Fruit fly (Drosophila melanogaster) whole organism, embryonic: ENCODE data around the gene CG44838.

Source experiments
- Atf-2 ChIP-seq: fragments of 200-800 bp; sonication (Bioruptor generic); optimal IDR thresholded peaks from 2 replicates; lab custom pipeline; 2016; ENCODE audit warnings: missing biosample characterization, missing genetic modification characterization
- Bdp1 ChIP-seq: fragments of 200-800 bp; sonication (Bioruptor generic); optimal IDR thresholded peaks from 3 replicates; lab custom pipeline; 2016; ENCODE audit warnings: missing biosample characterization, missing genetic modification characterization
- BtbVII ChIP-seq: fragments of 200-800 bp; sonication (Bioruptor generic); optimal IDR thresholded peaks from 3 replicates; lab custom pipeline; 2017; ENCODE audit warnings: missing biosample characterization, mild to moderate bottlenecking, missing genetic modification characterization
- CG11504 ChIP-seq: fragments of 200-800 bp; sonication (Bioruptor generic); optimal IDR thresholded peaks from 3 replicates; lab custom pipeline; 2019; ENCODE audit warnings: missing biosample characterization, mild to moderate bottlenecking, missing genetic modification characterization, moderate library complexity
- CG13424 ChIP-seq: fragments of 200-800 bp; sonication (Bioruptor generic); optimal IDR thresholded peaks from 2 replicates; lab custom pipeline; 2019; ENCODE audit warnings: missing biosample characterization, mild to moderate bottlenecking, missing genetic modification characterization, moderate library complexity
- CG14860 ChIP-seq: fragments of 200-800 bp; sonication (Bioruptor generic); IDR thresholded peaks from 3 replicates; pipeline ENCODE4 v1.3.6; 2022; ENCODE audit warnings: missing biosample characterization, missing genetic modification characterization; ENCODE audit not compliant: partially characterized antibody
- CG16779 ChIP-seq: fragments of 200-800 bp; sonication (Bioruptor generic); IDR thresholded peaks from 2 replicates; pipeline ENCODE4 v1.3.6; 2022; ENCODE audit warnings: missing biosample characterization, missing genetic modification characterization
- CG17361 ChIP-seq: fragments of 200-800 bp; sonication (Bioruptor generic); IDR thresholded peaks from 3 replicates; pipeline ENCODE4 v1.3.6; 2022; ENCODE audit warnings: missing biosample characterization, missing genetic modification characterization
- CG1832 ChIP-seq: fragments of 200-800 bp; sonication (Bioruptor generic); optimal IDR thresholded peaks from 2 replicates; lab custom pipeline; 2017; ENCODE audit warnings: missing biosample characterization, mild to moderate bottlenecking, missing genetic modification characterization, inconsistent platforms
- CG18476 ChIP-seq: fragments of 200-800 bp; sonication (Bioruptor generic); optimal IDR thresholded peaks from 2 replicates; lab custom pipeline; 2016; ENCODE audit warnings: missing biosample characterization, mild to moderate bottlenecking, missing genetic modification characterization
- CG2199 ChIP-seq: fragments of 200-800 bp; sonication (Bioruptor generic); IDR thresholded peaks from 3 replicates; pipeline ENCODE4 v1.3.6; 2022; ENCODE audit warnings: missing biosample characterization, missing genetic modification characterization
- CG2678 ChIP-seq: fragments of 200-800 bp; sonication (Bioruptor generic); optimal IDR thresholded peaks from 3 replicates; lab custom pipeline; 2019; ENCODE audit warnings: missing biosample characterization, mild to moderate bottlenecking, missing genetic modification characterization, moderate library complexity
- CG30403 ChIP-seq: fragments of 200-800 bp; sonication (Bioruptor generic); optimal IDR thresholded peaks from 3 replicates; lab custom pipeline; 2016; ENCODE audit warnings: missing biosample characterization, missing genetic modification characterization
- CG34224 ChIP-seq: fragments of 200-800 bp; sonication (Bioruptor generic); IDR thresholded peaks from 3 replicates; pipeline ENCODE4 v1.3.6; 2022; ENCODE audit warnings: missing biosample characterization, missing genetic modification characterization; ENCODE audit not compliant: partially characterized antibody
- CG4617 ChIP-seq: fragments of 200-800 bp; sonication (Bioruptor generic); optimal IDR thresholded peaks from 3 replicates; lab custom pipeline; 2016; ENCODE audit warnings: missing biosample characterization, missing genetic modification characterization, borderline replicate concordance
- CG8388 ChIP-seq: fragments of 200-800 bp; sonication (Bioruptor generic); optimal IDR thresholded peaks from 2 replicates; lab custom pipeline; 2019; ENCODE audit warnings: missing biosample characterization, mild to moderate bottlenecking, missing genetic modification characterization, moderate library complexity
- Dip3 ChIP-seq: fragments of 200-800 bp; sonication (Bioruptor generic); optimal IDR thresholded peaks from 3 replicates; lab custom pipeline; 2016; ENCODE audit warnings: missing biosample characterization, missing genetic modification characterization
- E2f2 ChIP-seq: fragments of 200-800 bp; sonication (Bioruptor generic); IDR thresholded peaks from 2 replicates; pipeline ENCODE4 v1.3.6; 2022; ENCODE audit warnings: missing biosample characterization, missing genetic modification characterization
- ERR ChIP-seq: fragments of 200-800 bp; sonication (Bioruptor generic); optimal IDR thresholded peaks from 2 replicates; lab custom pipeline; 2016; ENCODE audit warnings: missing biosample characterization, missing genetic modification characterization
- Gug ChIP-seq: fragments of 200-800 bp; sonication (Bioruptor generic); IDR thresholded peaks from 4 replicates; pipeline ENCODE4 v1.3.6; 2022; ENCODE audit warnings: missing biosample characterization, missing genetic modification characterization
- Neu2 ChIP-seq: fragments of 200-800 bp; sonication (Bioruptor generic); optimal IDR thresholded peaks from 3 replicates; lab custom pipeline; 2016; ENCODE audit warnings: missing biosample characterization, missing genetic modification characterization, borderline replicate concordance
- Oli ChIP-seq: fragments of 200-800 bp; sonication (Bioruptor generic); optimal IDR thresholded peaks from 2 replicates; lab custom pipeline; 2018; ENCODE audit warnings: missing biosample characterization, mild to moderate bottlenecking, missing genetic modification characterization, moderate library complexity
- Side ChIP-seq: fragments of 200-800 bp; sonication (Bioruptor generic); optimal IDR thresholded peaks from 2 replicates; lab custom pipeline; 2016; ENCODE audit warnings: missing biosample characterization, missing genetic modification characterization
- Taf1 ChIP-seq: fragments of 200-800 bp; sonication (Bioruptor generic); IDR thresholded peaks from 2 replicates; pipeline ENCODE4 v1.3.6; 2022; ENCODE audit warnings: missing biosample characterization, missing genetic modification characterization
- Vsx1 ChIP-seq: fragments of 200-800 bp; sonication (Bioruptor generic); optimal IDR thresholded peaks from 2 replicates; lab custom pipeline; 2017; ENCODE audit warnings: missing biosample characterization, mild to moderate bottlenecking, missing genetic modification characterization, missing genetic modification reagents
- ac ChIP-seq: fragments of 200-800 bp; sonication (Bioruptor generic); optimal IDR thresholded peaks from 3 replicates; lab custom pipeline; 2017; ENCODE audit warnings: missing biosample characterization, mild to moderate bottlenecking, missing genetic modification characterization
- amos ChIP-seq: fragments of 200-800 bp; sonication (Bioruptor generic); IDR thresholded peaks from 2 replicates; pipeline ENCODE4 v1.3.6; 2022; ENCODE audit warnings: missing biosample characterization, missing genetic modification characterization; ENCODE audit not compliant: partially characterized antibody
- corto ChIP-seq: fragments of 200-800 bp; sonication (Bioruptor generic); optimal IDR thresholded peaks from 2 replicates; lab custom pipeline; 2016; ENCODE audit warnings: missing biosample characterization, mild to moderate bottlenecking, missing genetic modification characterization, moderate library complexity
- emc ChIP-seq: fragments of 200-800 bp; sonication (Bioruptor generic); optimal IDR thresholded peaks from 2 replicates; lab custom pipeline; 2016; ENCODE audit warnings: missing biosample characterization, missing genetic modification characterization
- exex ChIP-seq: fragments of 200-800 bp; sonication (Bioruptor generic); optimal IDR thresholded peaks from 4 replicates; lab custom pipeline; 2018; ENCODE audit warnings: missing biosample characterization, mild to moderate bottlenecking, missing genetic modification characterization, moderate library complexity
- gce ChIP-seq: fragments of 200-800 bp; sonication (Bioruptor generic); IDR thresholded peaks from 3 replicates; pipeline ENCODE4 v1.3.6; 2022; ENCODE audit warnings: missing biosample characterization, missing genetic modification characterization
- ham ChIP-seq: fragments of 200-800 bp; sonication (Bioruptor generic); IDR thresholded peaks from 2 replicates; pipeline ENCODE4 v1.3.6; 2022; ENCODE audit warnings: missing biosample characterization, missing genetic modification characterization
- hth ChIP-seq: fragments of >200 bp; optimal IDR thresholded peaks from 2 replicates; lab custom pipeline; 2017; ENCODE audit warnings: inconsistent platforms
- insv ChIP-seq, 2 experiments: fragments of 200-800 bp; sonication (Bioruptor generic); optimal IDR thresholded peaks; 3 replicates each; lab custom pipeline; 2016 to 2018; ENCODE audit warnings: missing biosample characterization in 2 of 2, missing genetic modification characterization in 2 of 2
- jing ChIP-seq: fragments of 200-800 bp; sonication (Bioruptor generic); optimal IDR thresholded peaks from 2 replicates; lab custom pipeline; 2018; ENCODE audit warnings: missing biosample characterization, mild to moderate bottlenecking, missing genetic modification characterization
- klu ChIP-seq: fragments of 200-800 bp; sonication (Bioruptor generic); IDR thresholded peaks from 2 replicates; pipeline ENCODE4 v1.3.6; 2022; ENCODE audit warnings: missing biosample characterization, missing genetic modification characterization
- nom ChIP-seq: fragments of 200-800 bp; sonication (Bioruptor generic); optimal IDR thresholded peaks from 2 replicates; lab custom pipeline; 2017; ENCODE audit warnings: missing biosample characterization, missing genetic modification characterization, mild to moderate bottlenecking, moderate library complexity, missing genetic modification reagents
- pan ChIP-seq, 4 experiments: fragments of >200 bp in 3 of 4; fragments of 200-800 bp in 1 of 4; sonication (Bioruptor generic) in 1 of 4; optimal IDR thresholded peaks in 3 of 4; IDR thresholded peaks in 1 of 4; 2 replicates each; pipeline versions ENCODE4 v1.3.6 to Lab custom; 2017 to 2022; ENCODE audit warnings: missing biosample characterization in 2 of 4, missing genetic modification characterization in 2 of 4, mixed read lengths in 1 of 4
- pho ChIP-seq: fragments of 200-800 bp; sonication (Bioruptor generic); optimal IDR thresholded peaks from 2 replicates; lab custom pipeline; 2016; ENCODE audit warnings: missing biosample characterization, missing genetic modification characterization
- pita ChIP-seq: fragments of 200-800 bp; sonication (Bioruptor generic); optimal IDR thresholded peaks from 2 replicates; lab custom pipeline; 2017; ENCODE audit warnings: missing biosample characterization, mild to moderate bottlenecking, missing genetic modification characterization
- psq ChIP-seq: fragments of 200-800 bp; sonication (Bioruptor generic); optimal IDR thresholded peaks from 2 replicates; lab custom pipeline; 2017; ENCODE audit warnings: missing biosample characterization, missing genetic modification characterization
- ranshi ChIP-seq: fragments of 200-800 bp; sonication (Bioruptor generic); IDR thresholded peaks from 2 replicates; pipeline ENCODE4 v1.3.6; 2022; ENCODE audit warnings: missing biosample characterization, missing genetic modification characterization
- sim ChIP-seq: fragments of 200-800 bp; sonication (Bioruptor generic); IDR thresholded peaks from 2 replicates; pipeline ENCODE4 v1.3.6; 2022; ENCODE audit warnings: missing biosample characterization, missing genetic modification characterization
- sima ChIP-seq: fragments of 200-800 bp; sonication (Bioruptor generic); optimal IDR thresholded peaks from 2 replicates; lab custom pipeline; 2016; ENCODE audit warnings: missing biosample characterization, missing genetic modification characterization
- tgo ChIP-seq: fragments of 200-800 bp; sonication (Bioruptor generic); IDR thresholded peaks from 3 replicates; pipeline ENCODE4 v1.3.6; 2022; ENCODE audit warnings: missing biosample characterization, missing genetic modification characterization
- tin ChIP-seq: fragments of 200-800 bp; sonication (Bioruptor generic); optimal IDR thresholded peaks from 3 replicates; lab custom pipeline; 2016; ENCODE audit warnings: missing biosample characterization, missing genetic modification characterization
- trh ChIP-seq: fragments of 200-800 bp; sonication (Bioruptor generic); optimal IDR thresholded peaks from 2 replicates; lab custom pipeline; 2016; ENCODE audit warnings: missing biosample characterization, missing genetic modification characterization
- ttk ChIP-seq: fragments of 200-800 bp; sonication (Bioruptor generic); IDR thresholded peaks from 2 replicates; pipeline ENCODE4 v2.1.2; 2022; ENCODE audit warnings: missing biosample characterization, missing genetic modification characterization
- twi ChIP-seq: fragments of 200-800 bp; optimal IDR thresholded peaks from 2 replicates; lab custom pipeline; 2019; ENCODE audit warnings: missing biosample characterization, mild to moderate bottlenecking, missing genetic modification characterization, moderate library complexity

Gene CG44838

DNA sequence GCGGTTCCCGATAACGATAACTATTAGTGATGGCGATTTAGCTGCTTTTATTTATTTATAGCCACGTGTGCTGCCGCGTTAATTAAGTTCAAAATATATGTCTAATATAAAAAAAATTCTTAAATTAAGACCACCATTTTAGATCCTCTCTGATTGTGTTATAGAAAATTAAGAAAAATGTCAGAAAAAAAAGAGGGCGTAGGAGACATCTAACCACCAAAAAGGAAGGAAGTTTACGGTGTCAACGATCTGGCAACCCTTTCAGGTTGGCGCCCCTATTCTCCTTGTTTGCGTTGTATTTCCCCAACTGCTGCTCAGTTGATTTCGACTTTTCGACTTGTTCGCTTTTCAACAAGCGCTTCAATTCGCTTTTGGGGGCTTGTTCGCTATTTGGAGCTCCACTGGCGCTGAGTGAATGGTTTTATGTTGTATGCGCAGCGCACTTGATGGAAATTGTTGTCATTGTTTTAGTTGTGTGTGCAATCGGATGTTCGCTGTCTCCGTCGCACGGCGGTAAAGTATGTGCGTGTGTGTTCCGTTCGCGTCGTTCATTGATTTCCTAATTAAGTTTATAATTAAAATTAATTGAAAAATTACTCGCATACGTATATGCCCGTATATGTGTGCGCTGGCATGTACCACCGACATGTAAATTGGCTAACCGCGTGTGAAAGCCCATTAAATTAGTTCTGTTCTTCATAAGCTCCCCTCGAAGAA is at the start of gene CG44838, which contains the start of gene CG3434 (continued):
- TF ChIP-seq CG34224 (GFP tag; lab: Robert Waterston, UW) (0 out of 3 replicates have a peak, but pooled peaks have one; percentile 34), BtbVII (GFP tag; lab: Kevin White, UChicago) (peak; percentile 81), Atf-2 (GFP tag; lab: Kevin White, UChicago) (peak; percentile 19), CG13424 (peak; percentile 87), tin (peak; percentile 84), CG17361 (GFP tag; lab: Robert Waterston, UW) (peak; percentile 86), psq (peak; percentile 77), pan (optimal IDR thresholded peaks at IDR 0.05; lab: Kevin White, UChicago) (no peak), pan (GFP tag; optimal IDR thresholded peaks at IDR 0.05 in 1 of 2, IDR thresholded peaks at IDR 0.05 in 1 of 2) (peak in 1 of 2 experiments; percentile 66), corto (GFP tag; lab: Kevin White, UChicago) (peak; percentile 42), exex (tag; lab: Kevin White, UChicago) (peak; percentile 45), ranshi (peak; percentile 64), CG1832 (peak; percentile 18), sim (GFP tag; lab: Robert Waterston, UW) (no peak), CG2678 (tag; lab: Kevin White, UChicago) (peak; percentile 83), E2f2 (GFP tag; lab: Robert Waterston, UW) (peak; percentile 78), pho (peak; percentile 82), trh (GFP tag; lab: Kevin White, UChicago) (peak; percentile 15), tgo (peak; percentile 64), Taf1 (GFP tag; lab: Robert Waterston, UW) (0 out of 2 replicates have a peak, but pooled peaks have one; percentile 33), Oli (tag; lab: Kevin White, UChicago) (peak; percentile 73), CG2199 (GFP tag; lab: Robert Waterston, UW) (peak; percentile 76), Bdp1 (GFP tag; lab: Kevin White, UChicago) (peak; percentile 77), ac (no peak), Dip3 (GFP tag; lab: Kevin White, UChicago) (peak; percentile 48), klu (GFP tag; lab: Robert Waterston, UW) (peak; percentile 51; the same call in 1 of the 2 replicates), amos (GFP tag; lab: Robert Waterston, UW) (no peak; the same call in 1 of the 2 replicates), Gug (peak; percentile 55), ERR (GFP tag; lab: Kevin White, UChicago) (no peak), hth (lab: Kevin White, UChicago) (no peak), nom (peak; percentile 51), CG11504 (tag; lab: Kevin White, UChicago) (peak; percentile 79), ttk (GFP tag; lab: Robert Waterston, UW) (peak; percentile 70), pita (GFP tag; lab: Kevin White, UChicago) (no peak), twi (peak; percentile 61), Vsx1 (peak; percentile 58), CG30403 (GFP tag; lab: Kevin White, UChicago) (peak; percentile 88), CG8388 (GFP tag; lab: Kevin White, UChicago) (peak; percentile 75), CG18476 (peak; percentile 64), CG4617 (GFP tag; lab: Kevin White, UChicago) (peak; percentile 81), emc (no peak), jing (no peak), Neu2 (GFP tag; lab: Kevin White, UChicago) (peak; percentile 56), CG14860 (GFP tag; lab: Robert Waterston, UW) (no peak), CG16779 (GFP tag; lab: Robert Waterston, UW) (no peak), gce (GFP tag; lab: Robert Waterston, UW) (no peak), insv (GFP tag; optimal IDR thresholded peaks at IDR 0.05; lab: Kevin White, UChicago) (peak in 1 of 2 experiments; percentile 61), Side (GFP tag; lab: Kevin White, UChicago) (peak; percentile 65), sima (GFP tag; lab: Kevin White, UChicago) (peak; percentile 29), ham (GFP tag; lab: Robert Waterston, UW) (no peak)
